Worm (Caenorhabditis elegans): Measurements from ENCODE around the gene snt-2.

DNA sequence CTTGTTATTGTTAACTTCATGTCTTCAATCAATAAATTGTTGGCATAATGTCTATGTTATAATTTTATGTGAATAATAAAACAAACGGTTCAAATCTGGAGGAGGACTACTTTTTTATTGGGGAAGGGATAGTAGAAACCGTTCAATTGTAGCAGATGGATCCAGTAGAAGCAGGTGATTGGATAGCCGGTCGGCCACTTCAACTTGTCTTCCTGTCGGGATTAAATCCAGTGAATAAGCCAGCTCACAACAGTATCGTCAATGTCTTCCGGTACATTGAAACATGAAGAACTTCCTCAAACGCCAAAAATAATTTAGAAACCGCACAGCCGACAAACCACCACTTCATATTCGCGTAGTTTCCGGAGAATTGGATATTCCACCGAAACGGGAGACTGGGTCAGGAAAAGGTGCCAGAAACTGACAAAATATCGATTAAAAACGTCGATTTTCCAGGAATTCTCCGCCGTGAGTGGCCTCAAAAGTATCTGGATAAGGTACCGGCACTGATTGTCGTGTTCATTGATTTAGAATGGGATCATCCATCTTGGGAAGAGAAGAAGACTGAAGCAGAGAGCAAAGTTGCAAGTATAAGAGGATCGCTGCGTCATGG is 1.6 kb upstream of the snt-2 start, which contains the start of gene trpp-11:
- TF ChIP-seq nhr-20 (tag; optimal IDR thresholded peaks at IDR 0.05) (no peak), nhr-12 (tag; optimal IDR thresholded peaks at IDR 0.05) (no peak), fos-1 (tag; optimal IDR thresholded peaks at IDR 0.05) (no peak), aly-2 (tag; optimal IDR thresholded peaks at IDR 0.05) (no peak), ztf-11 (tag; optimal IDR thresholded peaks at IDR 0.05) (no peak), hlh-17 (GFP tag; optimal IDR thresholded peaks at IDR 0.05; ENCODE audit: borderline replicate concordance) (no peak), sptf-1 (tag; optimal IDR thresholded peaks at IDR 0.05) (no peak)
